Worm (Caenorhabditis elegans) whole organism, L1 larva: Measurements from ENCODE around the gene slc-25A32.

Experiments
- ama-1 ChIP-seq: fragments of 150-350 bp; optimal IDR thresholded peaks from 2 replicates; lab custom pipeline; 2014
- blmp-1 ChIP-seq: fragments of 150-350 bp; optimal IDR thresholded peaks from 2 replicates; lab custom pipeline; 2014; ENCODE audit warnings: missing biosample characterization, missing genetic modification characterization
- fkh-10 ChIP-seq: sonication (generic microtip); optimal IDR thresholded peaks from 2 replicates; lab custom pipeline; 2017; ENCODE audit warnings: missing biosample characterization, missing genetic modification reagents, missing genetic modification characterization
- fkh-8 ChIP-seq: sonication (generic microtip); optimal IDR thresholded peaks from 2 replicates; lab custom pipeline; 2016; ENCODE audit warnings: mild to moderate bottlenecking, missing genetic modification characterization, missing compliant biosample characterization
- irx-1 ChIP-seq: sonication (generic microtip); optimal IDR thresholded peaks from 2 replicates; lab custom pipeline; 2016; ENCODE audit warnings: missing genetic modification characterization, missing compliant biosample characterization
- lsy-2 ChIP-seq, 2 experiments: fragments of 150-350 bp; optimal IDR thresholded peaks; 2 replicates each; lab custom pipeline; 2014; ENCODE audit warnings: missing biosample characterization in 2 of 2, missing genetic modification characterization in 2 of 2
- mdl-1 ChIP-seq, 2 experiments: fragments of 150-350 bp; optimal IDR thresholded peaks; 2 replicates each; lab custom pipeline; 2014 to 2017; ENCODE audit warnings: missing biosample characterization in 2 of 2, missing genetic modification characterization in 2 of 2, inconsistent platforms in 1 of 2
- nhr-47 ChIP-seq: sonication (generic microtip); optimal IDR thresholded peaks from 2 replicates; lab custom pipeline; 2016; ENCODE audit warnings: mild to moderate bottlenecking, missing genetic modification characterization, moderate library complexity, missing compliant biosample characterization
- nhr-76 ChIP-seq: sonication (generic microtip); optimal IDR thresholded peaks from 2 replicates; lab custom pipeline; 2017; ENCODE audit warnings: missing biosample characterization, missing genetic modification characterization
- pqm-1 ChIP-seq: sonication (generic microtip); optimal IDR thresholded peaks from 3 replicates; lab custom pipeline; 2017; ENCODE audit warnings: missing biosample characterization, missing genetic modification characterization
- sox-4 ChIP-seq: sonication (generic microtip); optimal IDR thresholded peaks from 2 replicates; lab custom pipeline; 2016; ENCODE audit warnings: missing genetic modification characterization, missing compliant biosample characterization
- ztf-11 ChIP-seq, 2 experiments: sonication (generic microtip); optimal IDR thresholded peaks; 2 replicates each; lab custom pipeline; 2016 to 2017; ENCODE audit warnings: missing genetic modification characterization in 2 of 2, missing biosample characterization in 1 of 2, missing compliant biosample characterization in 1 of 2

DNA sequence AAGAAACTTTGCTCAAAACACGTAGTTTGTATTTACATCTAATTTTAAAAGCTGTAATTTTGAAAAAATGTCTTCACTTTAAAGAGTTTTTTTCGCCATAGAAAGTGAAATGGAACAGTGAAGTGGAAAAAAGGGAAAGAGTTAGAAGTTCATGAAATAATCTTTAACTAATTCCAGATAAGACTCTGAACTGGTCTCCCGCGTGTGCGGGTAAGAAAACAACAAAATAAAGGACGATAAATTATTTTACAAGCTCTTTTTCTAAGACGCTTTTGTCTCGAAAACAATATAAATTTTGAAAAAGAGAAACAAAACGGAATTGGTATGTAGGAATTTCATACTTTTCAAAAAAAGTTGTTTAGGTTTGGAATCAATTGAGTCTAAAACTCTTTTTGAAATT, 40.6 kb downstream of the slc-25A32 start:
- no peak for TF ChIP-seq sox-4 (tag; lab: Kevin White, UChicago)
- TF ChIP-seq lsy-2 (tag; optimal IDR thresholded peaks at IDR 0.05; lab: Kevin White, UChicago) = no peak
- no peak for TF ChIP-seq nhr-76 (tag; lab: Kevin White, UChicago)
- TF ChIP-seq ama-1 (lab: Kevin White, UChicago) = no peak
- TF ChIP-seq ztf-11 (tag; optimal IDR thresholded peaks at IDR 0.05; lab: Kevin White, UChicago) = no peak
- no peak for TF ChIP-seq irx-1 (tag; lab: Kevin White, UChicago)
- no peak for TF ChIP-seq fkh-10 (GFP tag; lab: Kevin White, UChicago)
- TF ChIP-seq pqm-1 (tag; lab: Kevin White, UChicago) = no peak
- no peak for TF ChIP-seq blmp-1 (tag; lab: Kevin White, UChicago)
- no peak for TF ChIP-seq nhr-47 (tag; lab: Kevin White, UChicago)
- no peak for TF ChIP-seq mdl-1 (tag; optimal IDR thresholded peaks at IDR 0.05; lab: Kevin White, UChicago)
- TF ChIP-seq fkh-8 (tag; lab: Kevin White, UChicago) = no peak
